Worm (Caenorhabditis elegans) whole organism, young adult: ENCODE measurements around the gene F52E4.5.

Experiments used
- B0035.1 ChIP-seq: sonication (generic microtip); optimal IDR thresholded peaks from 2 replicates; lab custom pipeline; 2016; ENCODE audit warnings: missing genetic modification characterization, mild to moderate bottlenecking, missing compliant biosample characterization, missing genotype, missing genetic modification reagents
- B0261.1 ChIP-seq: sonication (generic microtip); optimal IDR thresholded peaks from 2 replicates; lab custom pipeline; 2016; ENCODE audit warnings: mild to moderate bottlenecking, missing genetic modification characterization, moderate library complexity, missing compliant biosample characterization
- B0336.3 ChIP-seq: fragments of 200-800 bp; sonication (Bioruptor generic); IDR thresholded peaks from 2 replicates; pipeline ENCODE4 v1.3.6; 2022; ENCODE audit warnings: missing genetic modification characterization, missing compliant biosample characterization
- F39B2.1 ChIP-seq: fragments of 200-800 bp; sonication (Bioruptor generic); IDR thresholded peaks from 2 replicates; pipeline ENCODE4 v1.3.6; 2022; ENCODE audit warnings: missing genetic modification reagents, missing genetic modification characterization, missing compliant biosample characterization
- F57A8.1 ChIP-seq: fragments of 200-800 bp; sonication (Bioruptor generic); optimal IDR thresholded peaks from 2 replicates; lab custom pipeline; 2018; ENCODE audit warnings: mild to moderate bottlenecking, missing genetic modification characterization, moderate library complexity, missing compliant biosample characterization
- K12H6.12 ChIP-seq: fragments of 200-800 bp; sonication (Bioruptor generic); optimal IDR thresholded peaks from 2 replicates; lab custom pipeline; 2018; ENCODE audit warnings: mild to moderate bottlenecking, missing genetic modification characterization, missing compliant biosample characterization
- T26A5.8 ChIP-seq: sonication (generic microtip); optimal IDR thresholded peaks from 2 replicates; lab custom pipeline; 2016; ENCODE audit warnings: missing genetic modification characterization, missing compliant biosample characterization
- Y53G8AR.9 ChIP-seq: fragments of 200-800 bp; sonication (Bioruptor generic); conservative IDR thresholded peaks from 2 replicates; pipeline ENCODE4 v1.3.6; 2022; ENCODE audit warnings: missing genetic modification reagents, missing genetic modification characterization, missing compliant biosample characterization
- Y56A3A.18 ChIP-seq: fragments of 200-800 bp; sonication (Bioruptor generic); IDR thresholded peaks from 2 replicates; pipeline ENCODE4 v1.3.6; 2022; ENCODE audit warnings: missing genetic modification reagents, missing genetic modification characterization, missing compliant biosample characterization
- Y67H2A.10 ChIP-seq: fragments of 200-800 bp; sonication (Bioruptor generic); conservative IDR thresholded peaks from 2 replicates; pipeline ENCODE4 v1.3.6; 2022; ENCODE audit warnings: missing genetic modification reagents, missing genetic modification characterization, missing compliant biosample characterization
- cebp-1 ChIP-seq, 2 experiments: fragments of 200-800 bp in 1 of 2; sonication (Bioruptor generic) in 1 of 2; sonication (generic microtip) in 1 of 2; IDR thresholded peaks in 1 of 2; optimal IDR thresholded peaks in 1 of 2; 2 replicates each; pipeline versions ENCODE4 v1.3.6 to Lab custom; 2017 to 2022; ENCODE audit warnings: missing compliant biosample characterization in 2 of 2, missing genetic modification characterization in 2 of 2, mild to moderate bottlenecking in 1 of 2, missing genetic modification reagents in 1 of 2, moderate library complexity in 1 of 2
- ceh-100 ChIP-seq: fragments of 200-800 bp; sonication (Bioruptor generic); IDR thresholded peaks from 2 replicates; pipeline ENCODE4 v1.3.6; 2022; ENCODE audit warnings: missing genetic modification reagents, missing genetic modification characterization, missing compliant biosample characterization
- ceh-27 ChIP-seq: fragments of 200-800 bp; sonication (Bioruptor generic); optimal IDR thresholded peaks from 2 replicates; lab custom pipeline; 2018; ENCODE audit warnings: mild to moderate bottlenecking, missing genetic modification characterization, moderate library complexity, missing compliant biosample characterization
- ceh-79 ChIP-seq: sonication (generic microtip); optimal IDR thresholded peaks from 2 replicates; lab custom pipeline; 2017; ENCODE audit warnings: mild to moderate bottlenecking, missing genetic modification characterization, missing compliant biosample characterization
- chd-7 ChIP-seq: sonication (generic microtip); optimal IDR thresholded peaks from 2 replicates; lab custom pipeline; 2016; ENCODE audit warnings: mild to moderate bottlenecking, missing genetic modification characterization, moderate library complexity, missing compliant biosample characterization
- die-1 ChIP-seq: sonication (generic microtip); optimal IDR thresholded peaks from 2 replicates; lab custom pipeline; 2016; ENCODE audit warnings: missing genotype, mild to moderate bottlenecking, missing genetic modification characterization, missing compliant biosample characterization
- dox-1 ChIP-seq: fragments of 200-800 bp; sonication (Bioruptor generic); IDR thresholded peaks from 2 replicates; pipeline ENCODE4 v1.3.6; 2022; ENCODE audit warnings: missing genetic modification reagents, missing genetic modification characterization, missing compliant biosample characterization
- egrh-3 ChIP-seq: fragments of 200-800 bp; sonication (Bioruptor generic); IDR thresholded peaks from 2 replicates; pipeline ENCODE4 v1.3.6; 2022; ENCODE audit warnings: missing genetic modification reagents, missing genetic modification characterization, missing compliant biosample characterization
- hmg-1.2 ChIP-seq: fragments of 200-800 bp; sonication (Bioruptor generic); IDR thresholded peaks from 2 replicates; pipeline ENCODE4 v1.3.6; 2022; ENCODE audit warnings: missing genetic modification reagents, missing genetic modification characterization, missing compliant biosample characterization
- hrde-1 ChIP-seq: sonication (generic microtip); optimal IDR thresholded peaks from 2 replicates; lab custom pipeline; 2016; ENCODE audit warnings: missing genetic modification characterization, mild to moderate bottlenecking, missing compliant biosample characterization, moderate library complexity, missing genotype, missing genetic modification reagents, borderline replicate concordance
- let-607 ChIP-seq, 2 experiments: fragments of 200-800 bp in 1 of 2; sonication (Bioruptor generic) in 1 of 2; sonication (generic microtip) in 1 of 2; optimal IDR thresholded peaks; 2 replicates each; lab custom pipeline; 2016 to 2018; ENCODE audit warnings: mild to moderate bottlenecking in 2 of 2, missing compliant biosample characterization in 2 of 2, missing genetic modification characterization in 2 of 2, moderate library complexity in 2 of 2, missing genotype in 1 of 2
- lin-35 ChIP-seq, 3 experiments: fragments of 150-350 bp in 2 of 3; sonication (generic microtip) in 1 of 3; optimal IDR thresholded peaks; 2 replicates each; lab custom pipeline; 2014 to 2018; ENCODE audit warnings: missing biosample characterization in 3 of 3, missing genetic modification characterization in 3 of 3, missing genetic modification reagents in 3 of 3
- lin-54 ChIP-seq: fragments of 200-800 bp; sonication (Bioruptor generic); optimal IDR thresholded peaks from 2 replicates; lab custom pipeline; 2018; ENCODE audit warnings: mild to moderate bottlenecking, missing genetic modification characterization, missing compliant biosample characterization
- lsy-27 ChIP-seq: sonication (generic microtip); optimal IDR thresholded peaks from 2 replicates; lab custom pipeline; 2017; ENCODE audit warnings: missing genetic modification characterization, mild to moderate bottlenecking, missing compliant biosample characterization, antibody characterized with exemption, missing genotype, borderline replicate concordance; ENCODE audit not compliant: insufficient read depth
- madf-10 ChIP-seq: sonication (generic microtip); optimal IDR thresholded peaks from 2 replicates; lab custom pipeline; 2016; ENCODE audit warnings: mild to moderate bottlenecking, missing genetic modification characterization, missing compliant biosample characterization
- madf-3 ChIP-seq: fragments of 200-800 bp; sonication (Bioruptor generic); IDR thresholded peaks from 2 replicates; pipeline ENCODE4 v1.3.6; 2022; ENCODE audit warnings: missing genetic modification reagents, missing genetic modification characterization, missing compliant biosample characterization
- madf-6 ChIP-seq: fragments of 200-800 bp; sonication (Bioruptor generic); IDR thresholded peaks from 2 replicates; pipeline ENCODE4 v1.3.6; 2022; ENCODE audit warnings: missing genetic modification reagents, missing genetic modification characterization, missing compliant biosample characterization
- mcd-1 ChIP-seq: fragments of 200-800 bp; sonication (Bioruptor generic); IDR thresholded peaks from 2 replicates; pipeline ENCODE4 v1.3.6; 2022; ENCODE audit warnings: missing genetic modification reagents, missing genetic modification characterization, missing compliant biosample characterization
- nfyb-1 ChIP-seq: fragments of 200-800 bp; sonication (Bioruptor generic); IDR thresholded peaks from 2 replicates; pipeline ENCODE4 v1.3.6; 2022; ENCODE audit warnings: missing genetic modification reagents, missing genetic modification characterization, missing compliant biosample characterization
- nhr-80 ChIP-seq: sonication (generic microtip); optimal IDR thresholded peaks from 2 replicates; lab custom pipeline; 2016; ENCODE audit warnings: missing genetic modification characterization, missing compliant biosample characterization
- nhr-90 ChIP-seq: sonication (generic microtip); optimal IDR thresholded peaks from 2 replicates; lab custom pipeline; 2016; ENCODE audit warnings: missing genotype, mild to moderate bottlenecking, missing genetic modification characterization, missing compliant biosample characterization
- pbrm-1 ChIP-seq: fragments of 200-800 bp; sonication (Bioruptor generic); IDR thresholded peaks from 2 replicates; pipeline ENCODE4 v1.3.6; 2022; ENCODE audit warnings: missing genetic modification reagents, missing genetic modification characterization, missing compliant biosample characterization
- pha-4 ChIP-seq: fragments of 150-350 bp; sonication (generic microtip); optimal IDR thresholded peaks from 2 replicates; lab custom pipeline; 2014; ENCODE audit warnings: missing biosample characterization, missing genetic modification reagents, missing genetic modification characterization
- sdz-38 ChIP-seq: sonication (generic microtip); optimal IDR thresholded peaks from 2 replicates; lab custom pipeline; 2016; ENCODE audit warnings: missing genotype, missing genetic modification characterization, missing compliant biosample characterization
- snpc-1.3 ChIP-seq: sonication (generic microtip); optimal IDR thresholded peaks from 2 replicates; lab custom pipeline; 2017; ENCODE audit warnings: missing genetic modification characterization, mild to moderate bottlenecking, missing compliant biosample characterization, antibody characterized with exemption, moderate library complexity, missing genotype, missing genetic modification reagents; ENCODE audit not compliant: insufficient read depth
- sptf-2 ChIP-seq: fragments of 200-800 bp; sonication (Bioruptor generic); optimal IDR thresholded peaks from 2 replicates; lab custom pipeline; 2018; ENCODE audit warnings: mild to moderate bottlenecking, missing genetic modification characterization, missing compliant biosample characterization
- tbp1 ChIP-seq: fragments of 200-800 bp; sonication (Bioruptor generic); optimal IDR thresholded peaks from 2 replicates; lab custom pipeline; 2018; ENCODE audit warnings: mild to moderate bottlenecking, missing genetic modification characterization, missing compliant biosample characterization
- unc-62 ChIP-seq: fragments of 150-350 bp; optimal IDR thresholded peaks from 2 replicates; lab custom pipeline; 2014; ENCODE audit warnings: missing biosample characterization, missing genetic modification reagents, missing genetic modification characterization
- xnd-1 ChIP-seq: sonication (generic microtip); optimal IDR thresholded peaks from 2 replicates; lab custom pipeline; 2016; ENCODE audit warnings: missing genotype, missing genetic modification reagents, missing genetic modification characterization, missing compliant biosample characterization
- zfh-2 ChIP-seq: fragments of 200-800 bp; sonication (Bioruptor generic); conservative IDR thresholded peaks from 2 replicates; pipeline ENCODE4 v1.3.6; 2022; ENCODE audit warnings: missing genetic modification reagents, missing genetic modification characterization, missing compliant biosample characterization
- ztf-18 ChIP-seq: sonication (generic microtip); optimal IDR thresholded peaks from 2 replicates; lab custom pipeline; 2016; ENCODE audit warnings: missing genotype, mild to moderate bottlenecking, missing genetic modification characterization, missing compliant biosample characterization
- ztf-28 ChIP-seq: fragments of 200-800 bp; sonication (Bioruptor generic); IDR thresholded peaks from 2 replicates; pipeline ENCODE4 v1.3.6; 2022; ENCODE audit warnings: missing genetic modification reagents, missing genetic modification characterization, missing compliant biosample characterization

Gene F52E4.5

ce11 chrX:3102817-3103216 is 15.7 kb upstream of the F52E4.5 start:
- peak; percentile 58 for TF ChIP-seq dox-1 (GFP tag; lab: Robert Waterston, UW)
- TF ChIP-seq ceh-27 = peak; percentile 32
- TF ChIP-seq B0336.3 (GFP tag; lab: Robert Waterston, UW) = peak; percentile 33; the same call in 1 of the 2 replicates
- TF ChIP-seq pbrm-1 = no peak
- TF ChIP-seq nhr-80 (tag; lab: Kevin White, UChicago) = peak; percentile 29
- peak; percentile 33 to 39 for TF ChIP-seq let-607 (tag; optimal IDR thresholded peaks at IDR 0.05; lab: Kevin White, UChicago)
- peak; percentile 8; the same call in 1 of the 2 replicates for TF ChIP-seq hmg-1.2 (GFP tag; lab: Robert Waterston, UW)
- peak; percentile 84 for TF ChIP-seq zfh-2
- TF ChIP-seq nfyb-1 (GFP tag; lab: Robert Waterston, UW) = peak; percentile 51; the same call in 1 of the 2 replicates
- no peak for TF ChIP-seq cebp-1 (GFP tag; IDR thresholded peaks at IDR 0.05; lab: Robert Waterston, UW)
- TF ChIP-seq cebp-1 (tag; optimal IDR thresholded peaks at IDR 0.05; lab: Kevin White, UChicago) = peak; percentile 12
- TF ChIP-seq mcd-1 (GFP tag; lab: Robert Waterston, UW) = peak; percentile 52; the same call in 1 of the 2 replicates
- no peak for TF ChIP-seq ztf-28
- no peak for TF ChIP-seq lsy-27 (tag; lab: Kevin White, UChicago)

- TF ChIP-seq pha-4 (tag; lab: Kevin White, UChicago) (peak; percentile 6), nhr-80 (tag; lab: Kevin White, UChicago) (peak; percentile 0), cebp-1 (GFP tag; IDR thresholded peaks at IDR 0.05; lab: Robert Waterston, UW) (no peak), cebp-1 (tag; optimal IDR thresholded peaks at IDR 0.05; lab: Kevin White, UChicago) (peak; percentile 27), madf-6 (GFP tag; lab: Robert Waterston, UW) (no peak), B0261.1 (no peak)
Observed at ce11 chrX:3102165-3102564, 15.0 kb upstream of the F52E4.5 start, which contains the start of gene ztf-13. Gene ztf-13, minus strand, starts transcription at chrX:3102175.

- no peak for TF ChIP-seq lin-35 (GFP tag; optimal IDR thresholded peaks at IDR 0.05; lab: Kevin White, UChicago)
- TF ChIP-seq F57A8.1 = no peak
- TF ChIP-seq K12H6.12 (tag; lab: Kevin White, UChicago) = peak; percentile 4
- no peak for TF ChIP-seq mcd-1 (GFP tag; lab: Robert Waterston, UW)
- TF ChIP-seq lin-54 (GFP tag; lab: Kevin White, UChicago) = no peak
- peak; percentile 53 for TF ChIP-seq nhr-80 (tag; lab: Kevin White, UChicago)
- peak; percentile 21 for TF ChIP-seq ztf-18
Observed at ce11 chrX:3101562-3101961, 14.4 kb upstream of the F52E4.5 start.

ce11 chrX:3099832-3100231 is 12.7 kb upstream of the F52E4.5 start, which contains the start of gene sec-3:
Gene sec-3, minus strand, starts transcription at chrX:3099852.
- peak; percentile 21 for TF ChIP-seq ceh-27
- TF ChIP-seq unc-62 (GFP tag; lab: Kevin White, UChicago) = no peak
- peak; percentile 68 for TF ChIP-seq ceh-100 (GFP tag; lab: Robert Waterston, UW)
- no peak for TF ChIP-seq Y56A3A.18
- TF ChIP-seq egrh-3 (GFP tag; lab: Robert Waterston, UW) = no peak
- no peak for TF ChIP-seq die-1
- TF ChIP-seq ceh-79 (tag; lab: Kevin White, UChicago) = no peak
- TF ChIP-seq F39B2.1 (GFP tag; lab: Robert Waterston, UW) = no peak
- peak; percentile 63 for TF ChIP-seq chd-7 (tag; lab: Kevin White, UChicago)
- TF ChIP-seq sdz-38 (tag; lab: Kevin White, UChicago) = no peak
- no peak for TF ChIP-seq T26A5.8 (tag; lab: Kevin White, UChicago)
- no peak for TF ChIP-seq snpc-1.3 (tag; lab: Kevin White, UChicago)
- TF ChIP-seq sptf-2 (GFP tag; lab: Kevin White, UChicago) = no peak
- no peak for TF ChIP-seq xnd-1
- no peak for TF ChIP-seq hrde-1
- no peak for TF ChIP-seq Y67H2A.10 (GFP tag; lab: Robert Waterston, UW)
- no peak for TF ChIP-seq B0035.1
- TF ChIP-seq madf-10 (tag; lab: Kevin White, UChicago) = peak; percentile 52
- TF ChIP-seq pbrm-1 = peak; percentile 81
- TF ChIP-seq Y53G8AR.9 (GFP tag; lab: Robert Waterston, UW) = peak; percentile 79; the same call in 1 of the 2 replicates
- TF ChIP-seq hmg-1.2 (GFP tag; lab: Robert Waterston, UW) = peak; percentile 90
- peak; percentile 31 for TF ChIP-seq nhr-90
- TF ChIP-seq madf-3 = no peak
- peak; percentile 52 for TF ChIP-seq tbp1
